Fruit fly (Drosophila melanogaster) whole organism, prepupa: Measurements from ENCODE around the gene CG13733.

ENCODE experiments used
- Blimp-1 ChIP-seq: fragments of 200-800 bp; sonication (Bioruptor generic); optimal IDR thresholded peaks from 3 replicates; lab custom pipeline; 2017; ENCODE audit warnings: missing biosample characterization, missing genetic modification characterization, mild to moderate bottlenecking, moderate library complexity, missing genetic modification reagents
- CG10631 ChIP-seq: fragments of 200-800 bp; sonication (Bioruptor generic); optimal IDR thresholded peaks from 2 replicates; lab custom pipeline; 2016; ENCODE audit warnings: missing biosample characterization, missing genetic modification characterization
- CG10669 ChIP-seq: fragments of 200-800 bp; sonication (Bioruptor generic); optimal IDR thresholded peaks from 3 replicates; lab custom pipeline; 2018; ENCODE audit warnings: missing biosample characterization, mild to moderate bottlenecking, missing genetic modification characterization, moderate library complexity
- CG11294 ChIP-seq: fragments of 200-800 bp; sonication (Bioruptor generic); IDR thresholded peaks from 2 replicates; pipeline ENCODE4 v1.3.6; 2022; ENCODE audit warnings: missing biosample characterization, missing genetic modification characterization
- CG11762 ChIP-seq: fragments of 200-800 bp; sonication (Bioruptor generic); optimal IDR thresholded peaks from 3 replicates; lab custom pipeline; 2016; ENCODE audit warnings: missing biosample characterization, missing genetic modification characterization; ENCODE audit not compliant: insufficient read depth
- CG11902 ChIP-seq: fragments of 200-800 bp; sonication (Bioruptor generic); optimal IDR thresholded peaks from 3 replicates; lab custom pipeline; 2016; ENCODE audit warnings: missing biosample characterization, missing genetic modification characterization
- CG15336 ChIP-seq: fragments of 200-800 bp; sonication (Bioruptor generic); IDR thresholded peaks from 2 replicates; pipeline ENCODE4 v1.3.6; 2022; ENCODE audit warnings: missing biosample characterization, missing genetic modification characterization
- CG1621 ChIP-seq: fragments of 200-800 bp; sonication (Bioruptor generic); optimal IDR thresholded peaks from 3 replicates; lab custom pipeline; 2018; ENCODE audit warnings: missing biosample characterization, mild to moderate bottlenecking, missing genetic modification characterization
- CG16779 ChIP-seq: fragments of 200-800 bp; sonication (Bioruptor generic); optimal IDR thresholded peaks from 3 replicates; lab custom pipeline; 2017; ENCODE audit warnings: missing biosample characterization, mild to moderate bottlenecking, missing genetic modification characterization
- CG3032 ChIP-seq: fragments of 200-800 bp; optimal IDR thresholded peaks from 2 replicates; lab custom pipeline; 2019; ENCODE audit warnings: missing biosample characterization, mild to moderate bottlenecking, missing genetic modification characterization, moderate library complexity
- CG31627 ChIP-seq: fragments of 200-800 bp; sonication (Bioruptor generic); optimal IDR thresholded peaks from 3 replicates; lab custom pipeline; 2016; ENCODE audit warnings: missing biosample characterization, missing genetic modification characterization
- CG34406 ChIP-seq: fragments of 200-800 bp; sonication (Bioruptor generic); optimal IDR thresholded peaks from 3 replicates; lab custom pipeline; 2016; ENCODE audit warnings: missing biosample characterization, missing genetic modification characterization
- CG3919 ChIP-seq: fragments of 200-800 bp; sonication (Bioruptor generic); optimal IDR thresholded peaks from 3 replicates; lab custom pipeline; 2016; ENCODE audit warnings: missing biosample characterization, missing genetic modification characterization
- CG6163 ChIP-seq: fragments of 200-800 bp; sonication (Bioruptor generic); IDR thresholded peaks from 3 replicates; pipeline ENCODE4 v1.3.6; 2022; ENCODE audit warnings: missing biosample characterization, missing genetic modification characterization
- CG6276 ChIP-seq: fragments of 200-800 bp; sonication (Bioruptor generic); optimal IDR thresholded peaks from 2 replicates; lab custom pipeline; 2017; ENCODE audit warnings: missing biosample characterization, mild to moderate bottlenecking, missing genetic modification characterization
- CG6792 ChIP-seq: fragments of 200-800 bp; sonication (Bioruptor generic); optimal IDR thresholded peaks from 3 replicates; lab custom pipeline; 2016; ENCODE audit warnings: missing biosample characterization, missing genetic modification characterization
- CG6808 ChIP-seq: fragments of 200-800 bp; sonication (Bioruptor generic); optimal IDR thresholded peaks from 3 replicates; lab custom pipeline; 2017; ENCODE audit warnings: missing biosample characterization, missing genetic modification characterization, mild to moderate bottlenecking, moderate library complexity, missing genetic modification reagents
- CG6854 ChIP-seq: fragments of 200-800 bp; sonication (Bioruptor generic); optimal IDR thresholded peaks from 2 replicates; lab custom pipeline; 2017; ENCODE audit warnings: missing biosample characterization, mild to moderate bottlenecking, missing genetic modification characterization
- CG7368 ChIP-seq: fragments of 200-800 bp; sonication (Bioruptor generic); optimal IDR thresholded peaks from 3 replicates; lab custom pipeline; 2016; ENCODE audit warnings: missing biosample characterization, missing genetic modification characterization
- CG8119 ChIP-seq: fragments of 200-800 bp; sonication (Bioruptor generic); IDR thresholded peaks from 3 replicates; pipeline ENCODE4 v1.3.6; 2022; ENCODE audit warnings: missing biosample characterization, missing genetic modification characterization
- CG8632 ChIP-seq: fragments of 200-800 bp; sonication (Bioruptor generic); optimal IDR thresholded peaks from 3 replicates; lab custom pipeline; 2016; ENCODE audit warnings: missing biosample characterization, missing genetic modification characterization
- Eip75B ChIP-seq: fragments of 200-800 bp; sonication (Bioruptor generic); optimal IDR thresholded peaks from 3 replicates; lab custom pipeline; 2016; ENCODE audit warnings: missing biosample characterization, missing genetic modification characterization
- Eip93F ChIP-seq: fragments of 200-800 bp; sonication (Bioruptor generic); optimal IDR thresholded peaks from 2 replicates; lab custom pipeline; 2016; ENCODE audit warnings: missing biosample characterization, mild to moderate bottlenecking, missing genetic modification characterization
- Ets21C ChIP-seq: fragments of 200-800 bp; sonication (Bioruptor generic); optimal IDR thresholded peaks from 3 replicates; lab custom pipeline; 2016; ENCODE audit warnings: missing biosample characterization, missing genetic modification characterization
- Ets96B ChIP-seq: fragments of 200-800 bp; optimal IDR thresholded peaks from 2 replicates; lab custom pipeline; 2019; ENCODE audit warnings: missing biosample characterization, mild to moderate bottlenecking, missing genetic modification characterization, moderate library complexity
- Gug ChIP-seq: fragments of 200-800 bp; sonication (Bioruptor generic); IDR thresholded peaks from 2 replicates; pipeline ENCODE4 v1.3.6; 2022; ENCODE audit warnings: missing biosample characterization, missing genetic modification characterization
- Hr38 ChIP-seq: sonication (Bioruptor generic); optimal IDR thresholded peaks from 2 replicates; lab custom pipeline; 2016; ENCODE audit warnings: missing biosample characterization, missing genetic modification characterization
- Hr39 ChIP-seq: fragments of 200-800 bp; sonication (Bioruptor generic); optimal IDR thresholded peaks from 2 replicates; lab custom pipeline; 2016; ENCODE audit warnings: missing biosample characterization, missing genetic modification characterization
- Hr4 ChIP-seq: fragments of 200-800 bp; sonication (Bioruptor generic); optimal IDR thresholded peaks from 3 replicates; lab custom pipeline; 2016; ENCODE audit warnings: missing biosample characterization, missing genetic modification characterization
- Lpt ChIP-seq: fragments of 200-800 bp; sonication (Bioruptor generic); optimal IDR thresholded peaks from 3 replicates; lab custom pipeline; 2016; ENCODE audit warnings: missing biosample characterization, missing genetic modification characterization
- Met ChIP-seq: fragments of 200-800 bp; sonication (Bioruptor generic); optimal IDR thresholded peaks from 3 replicates; lab custom pipeline; 2016; ENCODE audit warnings: missing biosample characterization, missing genetic modification characterization
- OdsH ChIP-seq: fragments of 200-800 bp; sonication (Bioruptor generic); optimal IDR thresholded peaks from 3 replicates; lab custom pipeline; 2016; ENCODE audit warnings: missing biosample characterization, missing genetic modification characterization
- Sox15 ChIP-seq: fragments of 200-800 bp; sonication (Bioruptor generic); optimal IDR thresholded peaks from 3 replicates; lab custom pipeline; 2016; ENCODE audit warnings: missing biosample characterization, missing genetic modification characterization
- acj6 ChIP-seq: fragments of 200-800 bp; sonication (Bioruptor generic); optimal IDR thresholded peaks from 3 replicates; lab custom pipeline; 2016; ENCODE audit warnings: missing biosample characterization, missing genetic modification characterization
- cyc ChIP-seq: fragments of 200-800 bp; sonication (Bioruptor generic); optimal IDR thresholded peaks from 3 replicates; lab custom pipeline; 2016; ENCODE audit warnings: missing biosample characterization, missing genetic modification characterization
- dac ChIP-seq: fragments of 200-800 bp; sonication (Bioruptor generic); optimal IDR thresholded peaks from 2 replicates; lab custom pipeline; 2017; ENCODE audit warnings: missing biosample characterization, mild to moderate bottlenecking, missing genetic modification characterization
- dsx ChIP-seq: fragments of 200-800 bp; optimal IDR thresholded peaks from 3 replicates; lab custom pipeline; 2019; ENCODE audit warnings: missing biosample characterization, mild to moderate bottlenecking, missing genetic modification characterization, moderate library complexity; ENCODE audit not compliant: poor library complexity, severe bottlenecking
- eg ChIP-seq: fragments of 200-800 bp; sonication (Bioruptor generic); IDR thresholded peaks from 3 replicates; pipeline ENCODE4 v1.3.6; 2022; ENCODE audit warnings: missing biosample characterization, missing genetic modification characterization
- esn ChIP-seq: fragments of 200-800 bp; sonication (Bioruptor generic); optimal IDR thresholded peaks from 2 replicates; lab custom pipeline; 2016; ENCODE audit warnings: missing biosample characterization, mild to moderate bottlenecking, missing genetic modification characterization, moderate library complexity
- fkh ChIP-seq: fragments of 200-800 bp; sonication (Bioruptor generic); optimal IDR thresholded peaks from 3 replicates; lab custom pipeline; 2017; ENCODE audit warnings: missing biosample characterization, mild to moderate bottlenecking, missing genetic modification characterization, moderate library complexity
- lz ChIP-seq: fragments of 200-800 bp; sonication (Bioruptor generic); optimal IDR thresholded peaks from 3 replicates; lab custom pipeline; 2016; ENCODE audit warnings: missing biosample characterization, missing genetic modification characterization
- net ChIP-seq: fragments of 200-800 bp; sonication (Bioruptor generic); optimal IDR thresholded peaks from 3 replicates; lab custom pipeline; 2016; ENCODE audit warnings: missing biosample characterization, missing genetic modification characterization
- pdm3 ChIP-seq: fragments of 200-800 bp; sonication (Bioruptor generic); optimal IDR thresholded peaks from 3 replicates; lab custom pipeline; 2016; ENCODE audit warnings: missing biosample characterization, missing genetic modification characterization
- salr ChIP-seq, 2 experiments: fragments of 200-800 bp; sonication (Bioruptor generic); optimal IDR thresholded peaks; 3 replicates each; lab custom pipeline; 2016 to 2018; ENCODE audit warnings: missing biosample characterization in 2 of 2, missing genetic modification characterization in 2 of 2, mild to moderate bottlenecking in 1 of 2
- spab ChIP-seq: fragments of 200-800 bp; sonication (Bioruptor generic); optimal IDR thresholded peaks from 2 replicates; lab custom pipeline; 2017; ENCODE audit warnings: missing biosample characterization, mild to moderate bottlenecking, missing genetic modification characterization, missing genetic modification reagents
- ss ChIP-seq, 2 experiments: fragments of 200-800 bp; sonication (Bioruptor generic); optimal IDR thresholded peaks; 2 replicates in 1 of 2; 3 replicates in 1 of 2; lab custom pipeline; 2017 to 2018; ENCODE audit warnings: mild to moderate bottlenecking in 2 of 2, missing biosample characterization in 2 of 2, missing genetic modification characterization in 2 of 2, moderate library complexity in 1 of 2
- svp ChIP-seq: fragments of 200-800 bp; sonication (Bioruptor generic); peaks from one replicate; lab custom pipeline; 2016; ENCODE audit warnings: missing biosample characterization, missing genetic modification characterization
- topi ChIP-seq: fragments of 200-800 bp; sonication (Bioruptor generic); optimal IDR thresholded peaks from 3 replicates; lab custom pipeline; 2016; ENCODE audit warnings: missing biosample characterization, missing genetic modification characterization
- vri ChIP-seq: fragments of 200-800 bp; sonication (Bioruptor generic); optimal IDR thresholded peaks from 3 replicates; lab custom pipeline; 2016; ENCODE audit warnings: missing biosample characterization, mild to moderate bottlenecking, missing genetic modification characterization

Gene CG13733

dm6 chr3L:17486794-17487726 is 8.3 kb upstream of the CG13733 start, which contains the start of gene Oatp74D:
Oatp74D (plus strand) TSS chr3L:17487118.
- TF ChIP-seq CG34406 (GFP tag; lab: Kevin White, UChicago): peak; percentile 56
- peak; percentile 45 for TF ChIP-seq Eip75B
- peak; percentile 72 for TF ChIP-seq lz (GFP tag; lab: Kevin White, UChicago)
- peak; percentile 36 for TF ChIP-seq Ets96B (tag; lab: Kevin White, UChicago)
- peak; percentile 78 for TF ChIP-seq topi (GFP tag; lab: Kevin White, UChicago)
- peak; percentile 19 for TF ChIP-seq CG1621
- peak; percentile 11 for TF ChIP-seq Sox15 (GFP tag; lab: Kevin White, UChicago)
- TF ChIP-seq Ets21C: peak; percentile 58
- TF ChIP-seq OdsH (GFP tag; lab: Kevin White, UChicago): peak; percentile 64
- TF ChIP-seq CG11294 (GFP tag; lab: Robert Waterston, UW): 0 out of 2 replicates have a peak, but pooled peaks have one; percentile 26
- peak; percentile 86 for TF ChIP-seq svp
- peak; percentile 40 for TF ChIP-seq CG16779 (tag; lab: Kevin White, UChicago)
- TF ChIP-seq CG6163 (GFP tag; lab: Robert Waterston, UW): peak; percentile 64; the same call in 2 of the 3 replicates
- TF ChIP-seq CG7368: peak; percentile 47
- TF ChIP-seq net (GFP tag; lab: Kevin White, UChicago): peak; percentile 74
- TF ChIP-seq ss (GFP tag; optimal IDR thresholded peaks at IDR 0.05; lab: Kevin White, UChicago): peak; percentile 20 to 22
- TF ChIP-seq cyc (GFP tag; lab: Kevin White, UChicago): peak; percentile 56
- peak; percentile 58 for TF ChIP-seq acj6 (GFP tag; lab: Kevin White, UChicago)
- TF ChIP-seq dsx: peak; percentile 45
- TF ChIP-seq CG15336 (GFP tag; lab: Robert Waterston, UW): peak; percentile 67
- no peak for TF ChIP-seq CG11902
- peak; percentile 70 for TF ChIP-seq Hr39
- TF ChIP-seq Hr38: no peak
- TF ChIP-seq Hr4 (GFP tag; lab: Kevin White, UChicago): peak; percentile 82
- TF ChIP-seq spab: no peak
- TF ChIP-seq esn (GFP tag; lab: Kevin White, UChicago): peak; percentile 77
- peak in 1 of 2 experiments; percentile 47 for TF ChIP-seq salr (GFP tag; optimal IDR thresholded peaks at IDR 0.05; lab: Kevin White, UChicago)
- TF ChIP-seq dac (GFP tag; lab: Kevin White, UChicago): no peak
- peak; percentile 63 for TF ChIP-seq CG8632 (GFP tag; lab: Kevin White, UChicago)
- TF ChIP-seq CG11762 (GFP tag; lab: Kevin White, UChicago): no peak
- TF ChIP-seq CG6808 (GFP tag; lab: Kevin White, UChicago): no peak
- TF ChIP-seq CG6792 (GFP tag; lab: Kevin White, UChicago): peak; percentile 46
- peak; percentile 78 for TF ChIP-seq CG8119 (GFP tag; lab: Robert Waterston, UW)
- TF ChIP-seq CG6854 (GFP tag; lab: Kevin White, UChicago): peak; percentile 64
- peak; percentile 83 for TF ChIP-seq Eip93F (GFP tag; lab: Kevin White, UChicago)
- TF ChIP-seq pdm3: peak; percentile 65
- peak; percentile 31 for TF ChIP-seq CG6276 (GFP tag; lab: Kevin White, UChicago)
- TF ChIP-seq vri (GFP tag; lab: Kevin White, UChicago): peak; percentile 60
- TF ChIP-seq CG3919: peak; percentile 74
- no peak for TF ChIP-seq Gug (GFP tag; lab: Robert Waterston, UW)
- peak; percentile 30 for TF ChIP-seq CG10669
- peak; percentile 80 for TF ChIP-seq Met (GFP tag; lab: Kevin White, UChicago)
- peak; percentile 45 for TF ChIP-seq CG10631
- peak; percentile 99 for TF ChIP-seq fkh (GFP tag; lab: Kevin White, UChicago)
- TF ChIP-seq CG31627 (GFP tag; lab: Kevin White, UChicago): peak; percentile 72
- TF ChIP-seq Blimp-1 (GFP tag; lab: Kevin White, UChicago): peak; percentile 62
- TF ChIP-seq CG3032 (tag; lab: Kevin White, UChicago): no peak
- TF ChIP-seq eg: peak; percentile 79
- peak; percentile 54 for TF ChIP-seq Lpt (GFP tag; lab: Kevin White, UChicago)
